Fruit fly (Drosophila melanogaster): Measurements from ENCODE around the gene CG34132.

The CG34132 gene

DNA sequence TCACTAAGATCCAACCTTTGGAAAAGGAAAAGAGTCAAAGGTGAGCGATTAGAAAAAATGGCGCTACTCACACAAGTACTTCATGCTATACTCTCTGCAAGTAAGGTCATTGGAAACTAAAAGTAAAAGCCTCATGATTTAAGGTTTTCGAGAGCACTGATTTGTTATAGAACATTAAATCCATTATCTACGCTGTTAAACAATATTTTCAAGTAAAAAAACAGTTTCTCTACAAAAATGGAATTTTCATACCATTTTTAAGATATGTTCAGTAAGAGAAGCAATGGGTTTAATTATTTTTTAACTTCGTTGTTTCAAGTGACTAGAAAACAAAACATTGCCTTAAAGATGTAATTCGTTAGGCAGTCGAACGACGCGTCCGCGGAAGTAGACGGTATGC, 3.7 kb downstream of the CG34132 start, which contains the start of gene Spn28Da:
Spn28Da (minus strand) TSS at position 101 of the 400 bp plus-strand sequence.
- TF ChIP-seq foxo (GFP tag; optimal IDR thresholded peaks at IDR 0.05) (no peak), woc (GFP tag; optimal IDR thresholded peaks at IDR 0.05) (no peak), Hnf4 (GFP tag; optimal IDR thresholded peaks at IDR 0.05) (no peak), HLH106 (tag; optimal IDR thresholded peaks at IDR 0.05) (no peak)

DNA sequence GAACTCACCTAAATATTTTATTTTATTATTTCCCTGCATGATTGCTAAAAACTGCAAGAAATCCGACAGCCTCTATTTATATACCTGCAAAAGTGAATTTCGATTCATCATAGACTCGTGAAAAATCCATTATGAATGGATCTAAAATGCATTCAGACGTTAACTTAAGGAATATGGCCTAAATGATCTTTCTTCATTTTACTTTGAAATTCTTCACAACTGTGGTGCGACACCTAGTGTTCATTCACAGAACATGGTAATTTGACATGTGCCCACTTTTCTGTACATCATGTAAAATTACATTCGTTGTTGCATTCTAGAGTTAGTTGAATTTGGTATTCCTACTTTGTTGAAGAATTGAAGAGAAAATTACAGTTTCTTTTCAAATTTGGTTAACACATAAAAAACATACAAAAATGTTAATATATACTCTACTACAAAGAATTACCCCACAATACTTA, 5.4 kb downstream of the CG34132 start, which contains the start of gene Spn28Db:
Spn28Db (minus strand) TSS at position 51 of the 461 bp plus-strand sequence.
- TF ChIP-seq dl (GFP tag; optimal IDR thresholded peaks at IDR 0.05; ENCODE audit: insufficient read depth in 1 of 2, partially characterized antibody in 2 of 2) (peak in 1 of 2 experiments; percentile 18), tai (GFP tag; optimal IDR thresholded peaks at IDR 0.05) (peak; percentile 46), h (GFP tag; optimal IDR thresholded peaks at IDR 0.05) (no peak), Myc (optimal IDR thresholded peaks at IDR 0.05) (peak; percentile 47)

DNA sequence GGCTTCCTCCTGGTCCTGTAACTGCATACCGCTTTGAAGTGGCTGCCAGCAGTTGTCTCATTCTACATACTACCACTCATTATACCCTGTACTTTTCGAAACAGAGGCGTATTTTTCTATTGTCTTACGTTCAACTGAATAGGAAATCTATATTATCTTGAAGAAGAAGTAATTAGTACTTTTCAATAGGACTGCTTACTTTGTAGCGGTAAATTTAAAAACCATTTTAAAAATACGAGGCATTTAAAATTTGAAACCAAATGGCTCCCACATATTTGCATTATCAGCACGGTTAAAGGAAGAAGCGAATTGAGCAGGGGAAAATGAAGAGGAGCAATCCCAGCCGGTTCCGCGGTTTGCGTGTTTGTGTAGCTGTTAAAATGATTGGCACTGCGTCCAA, 11.9 kb downstream of the CG34132 start:
- TF ChIP-seq usp (GFP tag; optimal IDR thresholded peaks at IDR 0.05), result no peak
- TF ChIP-seq lola (GFP tag; optimal IDR thresholded peaks at IDR 0.05), result no peak
- TF ChIP-seq Hr83 (GFP tag; optimal IDR thresholded peaks at IDR 0.05; ENCODE audit: poor library complexity, severe bottlenecking), result no peak
- no peak for TF ChIP-seq Hnf4 (GFP tag; optimal IDR thresholded peaks at IDR 0.05)
- TF ChIP-seq CG9705 (GFP tag; optimal IDR thresholded peaks at IDR 0.05), result no peak
- TF ChIP-seq jim (GFP tag; optimal IDR thresholded peaks at IDR 0.05), result no peak
- TF ChIP-seq Rel (GFP tag; optimal IDR thresholded peaks at IDR 0.05), result no peak
- no peak for TF ChIP-seq Rel (tag; optimal IDR thresholded peaks at IDR 0.05)
- TF ChIP-seq fru (GFP tag; optimal IDR thresholded peaks at IDR 0.05), result peak; percentile 57
- TF ChIP-seq tai (GFP tag; optimal IDR thresholded peaks at IDR 0.05), result no peak
- peak; percentile 25 for TF ChIP-seq rgr (GFP tag; optimal IDR thresholded peaks at IDR 0.05)
- TF ChIP-seq Mio (GFP tag; optimal IDR thresholded peaks at IDR 0.05), result no peak
- no peak for TF ChIP-seq dsf (GFP tag; optimal IDR thresholded peaks at IDR 0.05; ENCODE audit: borderline replicate concordance)
- TF ChIP-seq woc (GFP tag; optimal IDR thresholded peaks at IDR 0.05), result peak; percentile 53
- no peak for TF ChIP-seq CrebA (GFP tag; optimal IDR thresholded peaks at IDR 0.05; ENCODE audit: borderline replicate concordance)
- no peak for TF ChIP-seq br (GFP tag; optimal IDR thresholded peaks at IDR 0.05)
- TF ChIP-seq Vsx2 (GFP tag; optimal IDR thresholded peaks at IDR 0.05; ENCODE audit: partially characterized antibody), result no peak
- TF ChIP-seq dmrt93B (GFP tag; optimal IDR thresholded peaks at IDR 0.05), result peak; percentile 4
- no peak for TF ChIP-seq Hr78 (GFP tag; optimal IDR thresholded peaks at IDR 0.05)
- no peak for TF ChIP-seq dl (GFP tag; optimal IDR thresholded peaks at IDR 0.05; ENCODE audit: insufficient read depth in 1 of 2, partially characterized antibody in 2 of 2)
- TF ChIP-seq CG32264 (GFP tag; optimal IDR thresholded peaks at IDR 0.05), result no peak
- no peak for TF ChIP-seq N (GFP tag; optimal IDR thresholded peaks at IDR 0.05)
- no peak for TF ChIP-seq Jra (GFP tag; optimal IDR thresholded peaks at IDR 0.05)
- no peak for TF ChIP-seq sage (GFP tag; optimal IDR thresholded peaks at IDR 0.05)
- no peak for TF ChIP-seq GATAd (GFP tag; optimal IDR thresholded peaks at IDR 0.05)
- no peak for TF ChIP-seq brk (GFP tag; optimal IDR thresholded peaks at IDR 0.05)
- peak; percentile 25 for TF ChIP-seq psq (GFP tag; optimal IDR thresholded peaks at IDR 0.05)
- TF ChIP-seq Dfd (GFP tag; optimal IDR thresholded peaks at IDR 0.05), result no peak
- TF ChIP-seq Sp1 (GFP tag; optimal IDR thresholded peaks at IDR 0.05), result no peak
- peak in 1 of 2 experiments; percentile 54 for TF ChIP-seq foxo (GFP tag; optimal IDR thresholded peaks at IDR 0.05)
- TF ChIP-seq pan (optimal IDR thresholded peaks at IDR 0.05), result no peak
- no peak for TF ChIP-seq Abd-B (GFP tag; optimal IDR thresholded peaks at IDR 0.05)
- peak; percentile 21 for TF ChIP-seq HLH106 (tag; optimal IDR thresholded peaks at IDR 0.05)
- TF ChIP-seq ey (GFP tag; optimal IDR thresholded peaks at IDR 0.05), result peak; percentile 44
- TF ChIP-seq h (GFP tag; optimal IDR thresholded peaks at IDR 0.05), result peak; percentile 68
- TF ChIP-seq OdsH (GFP tag; optimal IDR thresholded peaks at IDR 0.05), result peak; percentile 21
- TF ChIP-seq sv (GFP tag; optimal IDR thresholded peaks at IDR 0.05), result no peak
- no peak for TF ChIP-seq Myc (optimal IDR thresholded peaks at IDR 0.05)
- no peak for TF ChIP-seq Dif (GFP tag; optimal IDR thresholded peaks at IDR 0.05; ENCODE audit: partially characterized antibody)

All from whole organism, wandering third instar larva.